Worm (Caenorhabditis elegans) whole organism, L4/young adult: Measurements from ENCODE around the gene ZC196.2.

Experiments used
- W03F9.2 ChIP-seq: fragments of 150-350 bp; optimal IDR thresholded peaks from 2 replicates; lab custom pipeline; 2014; ENCODE audit warnings: missing biosample characterization, missing genetic modification characterization
- dao-5 ChIP-seq: sonication (generic microtip); optimal IDR thresholded peaks from 2 replicates; lab custom pipeline; 2016; ENCODE audit warnings: missing genotype, missing genetic modification characterization, moderate library complexity, missing compliant biosample characterization
- him-1 ChIP-seq: sonication (generic microtip); optimal IDR thresholded peaks from 2 replicates; lab custom pipeline; 2016; ENCODE audit warnings: missing genotype, missing genetic modification reagents, missing genetic modification characterization, missing compliant biosample characterization

DNA sequence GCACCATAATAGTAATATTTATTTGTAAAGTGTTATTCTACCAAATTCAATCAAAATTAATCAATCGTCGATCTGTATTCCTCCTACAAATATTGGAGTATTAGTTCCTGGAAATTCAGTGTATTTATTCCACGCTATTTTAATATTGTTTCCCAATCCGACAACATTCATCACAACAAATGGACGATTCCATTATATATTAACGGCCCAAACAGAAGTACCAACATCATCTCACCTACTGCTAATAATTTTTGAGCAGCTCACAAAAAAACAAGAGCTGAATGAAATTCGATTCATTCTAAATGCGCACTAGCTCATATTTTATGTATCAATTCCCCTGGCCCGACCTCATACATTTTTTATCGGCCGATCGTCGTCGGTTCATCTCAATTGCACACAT lies 27.8 kb downstream of the ZC196.2 start:
- TF ChIP-seq W03F9.2 (tag; lab: Kevin White, UChicago) (no peak), dao-5 (tag; lab: Kevin White, UChicago) (no peak), him-1 (no peak)
